Fruit fly (Drosophila melanogaster) whole organism: ENCODE data around the gene CG14258.

Experiments used
- CG8478 ChIP-seq: fragments of >200 bp; optimal IDR thresholded peaks from 2 replicates; lab custom pipeline; 2018; ENCODE audit warnings: inconsistent platforms
- Dll ChIP-seq: fragments of >200 bp; optimal IDR thresholded peaks from 2 replicates; lab custom pipeline; 2017
- EcR ChIP-seq, 2 experiments: fragments of >200 bp; optimal IDR thresholded peaks; 2 replicates each; lab custom pipeline; 2017; ENCODE audit warnings: missing biosample characterization in 2 of 2, missing genetic modification characterization in 2 of 2, missing genetic modification reagents in 2 of 2
- pan ChIP-seq: fragments of >200 bp; optimal IDR thresholded peaks from 2 replicates; lab custom pipeline; 2017
- psq ChIP-seq: fragments of >200 bp; optimal IDR thresholded peaks from 2 replicates; lab custom pipeline; 2017
- usp ChIP-seq: fragments of >200 bp; optimal IDR thresholded peaks from 2 replicates; lab custom pipeline; 2017; ENCODE audit warnings: missing biosample characterization, missing genetic modification characterization, mixed read lengths

CG14258 gene

DNA sequence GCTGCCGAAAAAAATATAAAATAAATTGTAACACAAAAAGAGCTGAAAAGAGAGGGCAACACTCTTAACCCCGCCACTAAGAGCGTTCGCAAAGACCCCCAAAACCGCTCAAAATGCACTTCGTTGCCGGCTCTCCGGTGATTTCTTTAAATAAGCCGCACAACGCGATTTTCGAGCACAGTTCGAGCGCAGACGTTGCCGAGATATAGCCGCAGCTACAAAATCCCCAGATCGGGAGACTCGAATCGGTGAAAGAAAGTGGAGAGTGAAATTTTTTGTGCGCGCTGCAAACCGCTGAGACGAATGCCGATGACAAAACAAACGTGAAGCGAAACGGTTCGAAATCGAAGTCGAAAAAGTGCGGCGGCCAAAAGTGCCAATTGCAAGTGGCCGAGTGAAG is 17.2 kb upstream of the CG14258 start, which contains the start of gene CG14257:
CG14257 (plus strand) TSS at position 177 of the 400 bp plus-strand sequence.
- no peak for TF ChIP-seq EcR (GFP tag; optimal IDR thresholded peaks at IDR 0.05; lab: Kevin White, UChicago)
- TF ChIP-seq usp: no peak
- TF ChIP-seq Dll: no peak
- TF ChIP-seq psq (lab: Kevin White, UChicago): no peak
- TF ChIP-seq pan (lab: Kevin White, UChicago): no peak
- no peak for TF ChIP-seq CG8478 (lab: Kevin White, UChicago)

DNA sequence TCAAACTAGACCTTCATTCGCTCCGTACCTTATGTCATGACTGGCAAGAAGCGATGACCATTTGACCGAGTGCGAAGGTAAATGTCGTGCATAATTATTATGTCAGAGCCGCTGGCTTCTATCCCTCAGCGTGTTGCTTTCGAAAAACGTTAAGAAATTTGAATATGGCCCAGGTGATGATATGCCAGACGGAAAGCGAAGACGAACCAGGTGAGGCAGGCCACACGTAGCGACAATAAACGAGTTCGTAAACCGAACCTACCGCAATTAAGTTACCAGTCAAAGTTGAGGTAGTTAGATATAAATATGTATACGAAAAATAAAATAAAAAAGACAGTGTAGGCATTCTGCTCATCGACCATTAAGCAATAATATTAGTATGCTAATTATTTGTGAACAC is 16.3 kb upstream of the CG14258 start:
- no peak for TF ChIP-seq EcR (GFP tag; optimal IDR thresholded peaks at IDR 0.05; lab: Kevin White, UChicago)
- TF ChIP-seq psq (lab: Kevin White, UChicago): no peak
- TF ChIP-seq pan (lab: Kevin White, UChicago): no peak
- no peak for TF ChIP-seq Dll

DNA sequence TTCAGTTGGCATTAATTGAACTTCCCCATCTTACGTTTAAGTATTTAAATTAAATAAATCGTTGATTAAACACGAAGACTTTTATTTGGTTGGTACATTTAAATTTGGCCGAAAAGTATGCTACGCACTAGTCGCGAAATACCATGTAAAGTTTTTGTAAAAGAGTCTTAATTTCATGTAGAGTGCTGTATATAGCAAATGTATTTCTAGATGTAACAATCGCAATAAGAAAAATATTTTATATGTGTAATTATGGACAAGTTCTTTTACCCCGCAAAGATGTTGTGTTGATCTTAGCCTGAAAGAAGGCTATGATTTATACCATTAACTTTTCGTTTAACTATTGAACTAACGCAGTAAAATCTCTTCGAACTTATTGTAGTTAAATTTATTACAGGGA is 10.2 kb upstream of the CG14258 start:
- TF ChIP-seq Dll: no peak
- no peak for TF ChIP-seq psq (lab: Kevin White, UChicago)
- TF ChIP-seq CG8478 (lab: Kevin White, UChicago): no peak
- no peak for TF ChIP-seq EcR (GFP tag; optimal IDR thresholded peaks at IDR 0.05; lab: Kevin White, UChicago)
- TF ChIP-seq usp: no peak
- no peak for TF ChIP-seq pan (lab: Kevin White, UChicago)

DNA sequence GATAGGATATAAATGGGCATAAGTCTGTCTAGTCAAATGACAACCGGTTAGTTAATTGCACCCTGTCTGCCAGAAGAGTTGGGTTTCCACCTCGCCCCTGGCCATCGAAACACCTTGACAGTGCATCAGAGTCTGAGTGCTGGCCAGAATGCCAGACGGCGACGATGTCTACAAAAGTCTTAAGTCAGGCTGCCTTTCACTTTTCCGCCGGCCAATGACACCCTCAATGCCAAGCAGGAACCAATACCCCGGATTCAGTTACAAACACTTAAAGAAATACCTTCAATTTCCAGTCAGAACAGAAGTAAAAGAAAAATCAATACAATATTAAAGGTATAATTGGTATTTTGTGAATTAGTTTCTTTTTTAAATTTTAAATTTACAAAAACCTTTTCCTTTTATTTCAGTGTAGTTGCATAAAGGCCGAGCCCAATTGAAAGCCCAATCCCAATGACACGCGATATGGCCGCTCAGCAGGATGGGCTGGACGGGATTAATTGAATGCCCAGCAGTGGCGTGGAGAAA is 8.4 kb upstream of the CG14258 start:
- no peak for TF ChIP-seq pan (lab: Kevin White, UChicago)
- TF ChIP-seq EcR (GFP tag; optimal IDR thresholded peaks at IDR 0.05; lab: Kevin White, UChicago): no peak
- TF ChIP-seq usp: no peak
- no peak for TF ChIP-seq CG8478 (lab: Kevin White, UChicago)
- no peak for TF ChIP-seq Dll
- no peak for TF ChIP-seq psq (lab: Kevin White, UChicago)

DNA sequence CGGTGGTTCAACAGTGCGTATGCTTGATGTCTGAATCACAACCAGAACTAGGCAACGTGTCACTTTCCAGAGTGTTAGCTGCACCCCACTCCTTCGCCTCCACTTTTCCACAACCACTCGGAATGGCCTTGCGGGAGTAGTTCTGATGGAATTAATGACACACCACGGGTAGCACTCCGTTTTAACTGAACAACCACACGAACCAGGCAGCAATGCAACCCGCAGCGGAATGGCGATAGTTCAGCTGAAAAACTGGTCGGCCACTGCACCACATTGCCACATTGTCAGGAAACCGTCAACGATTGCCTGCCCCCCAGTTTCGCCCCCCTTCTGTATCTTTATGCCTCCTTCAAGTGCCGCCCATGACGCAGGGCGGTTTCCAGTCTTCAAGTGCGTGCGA is 5.4 kb upstream of the CG14258 start, which contains the start of gene Cpr97Ea:
Cpr97Ea (minus strand) TSS at position 230 of the 400 bp plus-strand sequence.
- TF ChIP-seq pan (lab: Kevin White, UChicago) (no peak), CG8478 (lab: Kevin White, UChicago) (no peak), psq (lab: Kevin White, UChicago) (no peak), Dll (no peak), EcR (GFP tag; optimal IDR thresholded peaks at IDR 0.05; lab: Kevin White, UChicago) (no peak), usp (no peak)

DNA sequence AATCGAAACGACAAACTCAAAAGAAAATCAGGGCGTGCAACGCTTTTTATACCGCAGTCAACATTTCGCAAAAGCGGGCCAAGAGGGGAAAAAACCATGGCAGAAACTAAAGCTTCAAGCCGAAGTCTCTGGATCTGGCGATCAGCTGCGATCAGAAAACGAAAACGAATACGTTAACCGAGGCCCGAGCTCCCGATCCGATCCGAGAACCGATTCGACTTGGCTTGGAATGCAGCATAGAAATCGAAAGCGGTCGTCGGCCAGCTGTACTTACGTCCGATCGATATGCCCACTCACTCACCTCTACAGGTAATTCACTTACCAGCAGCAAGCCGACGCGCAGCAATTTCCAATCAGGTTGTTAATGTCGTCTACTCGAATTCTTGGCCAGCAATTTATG is 1.8 kb upstream of the CG14258 start, which contains the start of gene Cpr97Eb:
Cpr97Eb (minus strand) TSS at position 25 of the 400 bp plus-strand sequence.
- TF ChIP-seq EcR (GFP tag; optimal IDR thresholded peaks at IDR 0.05; lab: Kevin White, UChicago) (peak in 1 of 2 experiments; percentile 18), psq (lab: Kevin White, UChicago) (no peak)

DNA sequence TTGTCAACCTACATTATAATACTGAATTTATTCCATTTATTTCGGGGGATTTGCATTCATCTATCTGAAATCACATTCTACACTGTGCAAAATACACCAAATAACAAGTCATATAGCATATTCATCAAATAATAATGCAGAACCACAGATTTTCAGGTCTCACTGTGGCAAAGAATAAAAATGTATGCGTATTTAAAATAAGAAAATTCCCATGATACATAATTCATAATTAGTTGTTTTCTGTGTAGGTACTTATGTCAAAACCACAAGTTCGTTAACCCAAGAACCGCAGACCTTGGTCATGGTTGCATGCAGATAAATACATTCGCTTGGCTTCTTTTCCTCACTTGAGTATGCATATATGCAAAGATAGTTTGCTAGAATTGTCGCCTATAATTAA is 680 bp upstream of the CG14258 start:
- no peak for TF ChIP-seq Dll
- no peak for TF ChIP-seq pan (lab: Kevin White, UChicago)
- TF ChIP-seq psq (lab: Kevin White, UChicago): no peak
- no peak for TF ChIP-seq CG8478 (lab: Kevin White, UChicago)
- TF ChIP-seq usp: no peak
- no peak for TF ChIP-seq EcR (GFP tag; optimal IDR thresholded peaks at IDR 0.05; lab: Kevin White, UChicago)

DNA sequence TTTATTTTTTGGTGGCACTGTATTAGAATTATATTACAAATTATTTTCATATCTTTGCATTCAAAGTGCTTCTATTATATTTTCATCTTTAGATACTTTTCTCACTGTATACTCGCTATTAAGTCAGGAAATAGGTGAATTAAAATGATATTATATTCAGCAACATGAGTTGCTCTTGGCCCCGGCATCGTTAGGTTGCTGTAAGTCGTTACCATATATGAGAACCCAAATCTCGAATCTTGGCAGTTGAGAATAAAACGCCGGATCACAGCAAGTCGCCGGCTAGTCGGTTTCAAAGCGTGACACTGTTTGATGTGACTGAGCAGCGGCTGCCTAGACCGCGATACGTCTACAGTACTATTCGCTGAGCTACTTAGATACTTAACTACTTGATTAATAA is 1.3 kb downstream of the CG14258 start, which contains the start of gene CG14259:
CG14259 (plus strand) TSS at position 301 of the 400 bp plus-strand sequence.
- TF ChIP-seq psq (lab: Kevin White, UChicago) (no peak), CG8478 (lab: Kevin White, UChicago) (no peak), usp (no peak), EcR (GFP tag; optimal IDR thresholded peaks at IDR 0.05; lab: Kevin White, UChicago) (no peak), Dll (no peak), pan (lab: Kevin White, UChicago) (no peak)

DNA sequence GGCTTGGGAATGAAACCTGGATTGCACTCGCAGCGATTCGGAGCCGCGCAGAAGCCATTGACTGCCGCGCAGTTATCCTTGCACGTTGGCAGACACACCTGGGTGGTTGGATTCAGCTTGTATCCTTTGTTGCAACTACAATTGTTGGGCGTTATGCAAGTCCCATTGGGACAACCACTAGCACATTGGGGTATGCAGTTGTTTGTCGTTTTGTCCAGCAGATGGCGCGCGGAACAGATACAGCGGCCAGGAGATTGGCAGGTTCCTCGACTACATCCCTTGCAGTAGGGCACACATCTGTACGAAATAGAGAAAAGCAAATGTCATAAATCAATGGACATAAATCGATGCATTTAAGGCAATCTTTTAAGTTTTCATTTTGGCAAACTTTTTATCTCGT is 5.7 kb downstream of the CG14258 start:
- TF ChIP-seq EcR (GFP tag; optimal IDR thresholded peaks at IDR 0.05; lab: Kevin White, UChicago): no peak

DNA sequence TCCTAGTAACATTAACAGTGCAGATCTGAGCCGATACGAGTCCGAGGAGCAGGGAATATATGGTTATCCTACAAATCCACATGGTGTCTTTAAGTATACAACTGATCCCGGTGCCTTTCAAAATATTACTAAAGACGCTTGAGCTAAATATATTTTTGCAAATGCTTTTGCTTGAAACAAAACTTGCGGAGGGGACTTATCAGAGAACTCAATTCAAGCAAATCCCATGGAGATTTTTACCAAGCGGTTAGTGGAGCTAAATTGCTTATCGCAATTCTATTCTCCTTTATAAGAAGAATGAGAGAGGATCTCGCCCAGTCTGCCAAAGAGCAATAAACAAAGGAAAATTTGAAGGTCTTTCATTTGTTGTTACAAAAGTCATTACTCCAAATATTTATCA is 6.6 kb downstream of the CG14258 start, which contains the start of gene eater:
eater (minus strand) TSS at position 101 of the 400 bp plus-strand sequence.
- TF ChIP-seq EcR (GFP tag; optimal IDR thresholded peaks at IDR 0.05; lab: Kevin White, UChicago) (no peak), CG8478 (lab: Kevin White, UChicago) (no peak), usp (no peak), pan (lab: Kevin White, UChicago) (no peak), psq (lab: Kevin White, UChicago) (no peak), Dll (no peak)

DNA sequence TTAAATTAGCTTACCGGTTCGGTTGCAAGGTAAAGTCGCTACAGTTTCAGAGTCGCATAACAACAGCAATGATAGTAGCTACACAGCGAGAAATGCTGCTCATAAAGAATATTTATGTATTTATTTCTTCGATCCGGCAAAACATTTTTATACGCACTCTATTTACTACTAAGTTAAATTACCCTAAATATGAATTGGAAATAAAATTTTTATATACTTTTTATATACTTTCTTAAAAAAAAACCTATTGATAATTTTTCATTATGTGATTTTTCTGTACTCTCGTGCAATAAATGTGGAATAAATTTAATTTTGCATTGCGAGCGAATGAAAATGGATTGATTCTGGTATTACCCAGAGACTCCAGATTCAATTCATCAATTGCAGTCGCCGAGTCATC is 8.0 kb downstream of the CG14258 start, which contains the start of gene Jhbp11:
Jhbp11 (plus strand) TSS at position 301 of the 400 bp plus-strand sequence.
- TF ChIP-seq Dll (no peak), psq (lab: Kevin White, UChicago) (no peak), pan (lab: Kevin White, UChicago) (no peak)

DNA sequence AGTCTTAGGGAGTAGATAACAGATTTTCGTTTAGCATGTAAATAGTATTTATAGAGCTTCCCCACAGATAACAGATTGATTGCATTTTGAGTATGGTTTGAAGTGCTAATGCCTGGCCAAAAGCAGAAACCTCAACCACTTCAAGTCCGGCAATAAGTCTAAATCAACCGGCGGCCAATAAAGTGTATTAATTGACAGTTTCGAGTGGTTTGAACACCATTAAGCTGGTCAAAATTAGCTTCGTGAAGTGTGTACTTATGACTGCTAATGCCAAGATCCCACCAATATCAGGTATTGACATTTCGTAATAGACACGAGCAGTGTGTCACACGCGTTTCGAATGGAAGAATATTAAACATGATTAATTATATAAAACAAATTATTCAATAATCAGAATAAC is 12.5 kb downstream of the CG14258 start:
- TF ChIP-seq CG8478 (lab: Kevin White, UChicago) (no peak), EcR (GFP tag; optimal IDR thresholded peaks at IDR 0.05; lab: Kevin White, UChicago) (no peak), Dll (no peak), pan (lab: Kevin White, UChicago) (no peak), usp (no peak), psq (lab: Kevin White, UChicago) (no peak)

DNA sequence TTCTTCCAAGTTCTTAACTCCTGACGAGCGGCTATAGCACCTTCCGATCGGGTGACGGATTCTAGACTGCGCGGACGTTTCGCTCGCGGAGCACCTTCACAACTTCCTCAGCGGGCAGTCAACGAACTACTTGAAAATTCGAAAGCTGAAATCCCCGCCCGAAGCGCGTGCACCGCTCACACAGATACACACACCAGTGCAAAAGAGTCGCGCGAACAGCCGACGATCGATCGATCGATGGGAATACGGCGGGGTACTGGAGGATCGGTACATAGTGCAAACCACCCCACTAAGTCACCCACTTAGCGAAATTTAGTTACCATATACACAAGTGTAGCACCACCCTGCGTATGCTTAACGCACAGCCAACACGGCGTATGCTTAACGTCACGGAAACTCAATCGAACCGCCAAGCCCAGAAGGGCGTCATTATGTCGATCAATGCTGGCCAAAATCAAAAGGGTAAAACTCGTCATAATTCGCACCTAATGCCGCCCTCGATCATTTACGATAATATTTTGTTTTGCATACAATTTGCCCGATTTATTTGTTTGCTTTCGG is 13.3 kb downstream of the CG14258 start, which contains the start of gene CAH9:
CAH9 (minus strand) TSS at position 51 of the 561 bp plus-strand sequence.
- TF ChIP-seq Dll (no peak), usp (no peak)
